Fruit fly (Drosophila melanogaster): Measurements from ENCODE around the gene GCS1.
A peak's percentile ranks its signal among the peaks of the same experiment; 100 is the strongest.

The GCS1 gene

dm6 chrX:11350505-11351327 is 2.9 kb upstream of the GCS1 start, which contains the start of gene CG1737 (continued):
- TF ChIP-seq Jarid2 (GFP tag; optimal IDR thresholded peaks at IDR 0.05) (no peak), Oli (tag; optimal IDR thresholded peaks at IDR 0.05) (no peak), HmgD (GFP tag; optimal IDR thresholded peaks at IDR 0.05) (no peak), H15 (GFP tag; IDR thresholded peaks at IDR 0.05) (no peak), wdn (GFP tag; IDR thresholded peaks at IDR 0.05) (peak; percentile 50; the same call in 1 of the 2 replicates), gsb-n (tag; optimal IDR thresholded peaks at IDR 0.05) (no peak), nerfin-2 (GFP tag; IDR thresholded peaks at IDR 0.05; ENCODE audit: partially characterized antibody) (no peak), Six4 (GFP tag; optimal IDR thresholded peaks at IDR 0.05) (no peak), wek (GFP tag; optimal IDR thresholded peaks at IDR 0.05) (no peak), HLHmδ (GFP tag; optimal IDR thresholded peaks at IDR 0.05) (no peak), Adf1 (GFP tag; IDR thresholded peaks at IDR 0.05) (no peak), CG10543 (GFP tag; optimal IDR thresholded peaks at IDR 0.05) (peak; percentile 28), pho (GFP tag; optimal IDR thresholded peaks at IDR 0.05) (no peak), phol (tag; optimal IDR thresholded peaks at IDR 0.05) (no peak), CG10147 (GFP tag; optimal IDR thresholded peaks at IDR 0.05) (no peak), ap (GFP tag; IDR thresholded peaks at IDR 0.05) (no peak), so (GFP tag; IDR thresholded peaks at IDR 0.05) (no peak), cato (GFP tag; optimal IDR thresholded peaks at IDR 0.05; ENCODE audit: borderline replicate concordance) (no peak), Oaz (GFP tag; IDR thresholded peaks at IDR 0.05) (no peak), Fer3 (tag; optimal IDR thresholded peaks at IDR 0.05) (no peak), Fer2 (tag; optimal IDR thresholded peaks at IDR 0.05) (no peak), CG9609 (GFP tag; optimal IDR thresholded peaks at IDR 0.05) (no peak), twi (tag; optimal IDR thresholded peaks at IDR 0.05) (no peak), Blimp-1 (GFP tag; optimal IDR thresholded peaks at IDR 0.05) (no peak), CG13894 (tag; optimal IDR thresholded peaks at IDR 0.05) (peak; percentile 2), CG12299 (tag; optimal IDR thresholded peaks at IDR 0.05) (no peak), lola (GFP tag; optimal IDR thresholded peaks at IDR 0.05) (no peak), CG14965 (GFP tag; optimal IDR thresholded peaks at IDR 0.05; ENCODE audit: borderline replicate concordance) (no peak), Hmx (GFP tag; optimal IDR thresholded peaks at IDR 0.05) (no peak), Stat92E (GFP tag; optimal IDR thresholded peaks at IDR 0.05) (no peak), fd96Cb (tag; optimal IDR thresholded peaks at IDR 0.05) (no peak), CG5180 (GFP tag; optimal IDR thresholded peaks at IDR 0.05) (no peak), zen2 (GFP tag; IDR thresholded peaks at IDR 0.05; ENCODE audit: partially characterized antibody) (no peak), PHDP (tag; optimal IDR thresholded peaks at IDR 0.05) (no peak), cas (GFP tag; IDR thresholded peaks at IDR 0.05) (no peak), klu (GFP tag; IDR thresholded peaks at IDR 0.05) (no peak), CG6854 (GFP tag; optimal IDR thresholded peaks at IDR 0.05) (no peak), CG14441 (GFP tag; IDR thresholded peaks at IDR 0.05) (no peak), CG2202 (tag; optimal IDR thresholded peaks at IDR 0.05) (no peak), CG6654 (GFP tag; optimal IDR thresholded peaks at IDR 0.05) (no peak), CG34376 (GFP tag; optimal IDR thresholded peaks at IDR 0.05) (peak; percentile 30), CG11560 (tag; IDR thresholded peaks at IDR 0.05) (no peak), fu2 (GFP tag; optimal IDR thresholded peaks at IDR 0.05) (no peak), CG4282 (GFP tag; optimal IDR thresholded peaks at IDR 0.05) (no peak), Antp (GFP tag; optimal IDR thresholded peaks at IDR 0.05) (peak; percentile 12), inv (GFP tag; IDR thresholded peaks at IDR 0.05; ENCODE audit: partially characterized antibody) (no peak), CG17385 (GFP tag; optimal IDR thresholded peaks at IDR 0.05) (peak; percentile 15), CG16863 (GFP tag; optimal IDR thresholded peaks at IDR 0.05) (no peak)
